Worm (Caenorhabditis elegans) whole organism, dauer: ENCODE data around the gene F43D2.3.

Experiments used
- unc-62 ChIP-seq: sonication (generic microtip); optimal IDR thresholded peaks from 2 replicates; lab custom pipeline; 2017; ENCODE audit warnings: missing biosample characterization, missing genetic modification reagents, missing genetic modification characterization

Gene F43D2.3

ce11 chrV:14665728-14666127 lies 34.0 kb downstream of the F43D2.3 start, which contains the start of gene C47E8.1:
Gene C47E8.1 (plus strand): TSS chrV:14666028.
- TF ChIP-seq unc-62 (GFP tag; lab: Kevin White, UChicago) = no peak

DNA sequence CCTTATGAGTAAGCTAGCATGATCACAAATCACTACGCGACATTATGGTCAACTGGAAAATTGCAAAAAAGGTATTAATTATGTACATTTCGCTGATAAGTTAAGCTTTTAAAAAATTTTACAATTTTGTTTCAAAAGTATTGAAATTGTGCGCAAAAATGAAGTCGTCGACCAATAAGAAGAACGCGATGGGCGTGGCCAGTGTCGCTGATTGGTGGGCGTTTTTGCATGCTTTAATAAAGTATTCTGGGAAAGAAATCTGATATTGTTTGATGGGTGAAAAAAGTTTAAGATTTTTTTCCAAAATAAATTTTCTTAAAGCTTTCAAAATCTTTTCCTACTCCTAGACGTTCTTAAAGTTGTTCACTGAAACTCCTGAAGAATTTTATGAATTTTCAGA lies 46.6 kb downstream of the F43D2.3 start:
- TF ChIP-seq unc-62 (GFP tag; lab: Kevin White, UChicago) = no peak

ce11 chrV:14680014-14680413 lies 48.3 kb downstream of the F43D2.3 start, which contains the start of gene C47E8.3:
Gene C47E8.3 (plus strand): TSS chrV:14680314.
- no peak for TF ChIP-seq unc-62 (GFP tag; lab: Kevin White, UChicago)
